Fruit fly (Drosophila melanogaster) whole organism, embryonic: ENCODE data around the gene CG31921.

Experiments used
- Abd-B ChIP-seq: fragments of 200-800 bp; sonication (Bioruptor generic); optimal IDR thresholded peaks from 2 replicates; lab custom pipeline; 2018; ENCODE audit warnings: missing biosample characterization, mild to moderate bottlenecking, missing genetic modification characterization, moderate library complexity
- Atf6 ChIP-seq: fragments of 200-800 bp; sonication (Bioruptor generic); IDR thresholded peaks from 2 replicates; pipeline ENCODE4 v1.3.6; 2022; ENCODE audit warnings: missing biosample characterization, missing genetic modification characterization
- Awh ChIP-seq: fragments of 200-800 bp; sonication (Bioruptor generic); IDR thresholded peaks from 2 replicates; pipeline ENCODE4, ENCODE4 v1.3.6; 2022; ENCODE audit warnings: missing biosample characterization, missing genetic modification characterization
- CG11456 ChIP-seq: fragments of 200-800 bp; sonication (Bioruptor generic); IDR thresholded peaks from 3 replicates; pipeline ENCODE4 v1.3.6; 2022; ENCODE audit warnings: missing biosample characterization, missing genetic modification characterization
- CG12769 ChIP-seq: fragments of 200-800 bp; sonication (Bioruptor generic); optimal IDR thresholded peaks from 2 replicates; lab custom pipeline; 2019; ENCODE audit warnings: missing biosample characterization, mild to moderate bottlenecking, missing genetic modification characterization, moderate library complexity
- CG13123 ChIP-seq: fragments of 200-800 bp; sonication (Bioruptor generic); optimal IDR thresholded peaks from 2 replicates; lab custom pipeline; 2016; ENCODE audit warnings: missing biosample characterization, missing genetic modification characterization
- CG15514 ChIP-seq: fragments of 200-800 bp; sonication (Bioruptor generic); optimal IDR thresholded peaks from 3 replicates; lab custom pipeline; 2017; ENCODE audit warnings: missing biosample characterization, missing genetic modification characterization, mild to moderate bottlenecking, moderate library complexity, missing genetic modification reagents
- CG17912 ChIP-seq: fragments of 200-800 bp; sonication (Bioruptor generic); optimal IDR thresholded peaks from 2 replicates; lab custom pipeline; 2018; ENCODE audit warnings: missing biosample characterization, mild to moderate bottlenecking, missing genetic modification characterization
- CG34224 ChIP-seq: fragments of 200-800 bp; sonication (Bioruptor generic); IDR thresholded peaks from 3 replicates; pipeline ENCODE4 v1.3.6; 2022; ENCODE audit warnings: missing biosample characterization, missing genetic modification characterization; ENCODE audit not compliant: partially characterized antibody
- CG43689 ChIP-seq: fragments of 200-800 bp; sonication (Bioruptor generic); IDR thresholded peaks from 2 replicates; pipeline ENCODE4 v1.3.6; 2022; ENCODE audit warnings: missing biosample characterization, missing genetic modification characterization
- CG4707 ChIP-seq: fragments of 200-800 bp; sonication (Bioruptor generic); optimal IDR thresholded peaks from 2 replicates; lab custom pipeline; 2018; ENCODE audit warnings: missing biosample characterization, mild to moderate bottlenecking, missing genetic modification characterization, moderate library complexity
- CG4854 ChIP-seq: fragments of 200-800 bp; sonication (Bioruptor generic); optimal IDR thresholded peaks from 2 replicates; lab custom pipeline; 2016; ENCODE audit warnings: missing biosample characterization, missing genetic modification characterization, inconsistent platforms
- CG5953 ChIP-seq: fragments of 200-800 bp; sonication (Bioruptor generic); IDR thresholded peaks from 2 replicates; pipeline ENCODE4 v1.3.6; 2022; ENCODE audit warnings: missing biosample characterization, missing genetic modification characterization
- CG6272 ChIP-seq: fragments of 200-800 bp; sonication (Bioruptor generic); IDR thresholded peaks from 2 replicates; pipeline ENCODE4 v1.3.6; 2022; ENCODE audit warnings: missing biosample characterization, missing genetic modification characterization
- CG7556 ChIP-seq: fragments of 200-800 bp; sonication (Bioruptor generic); optimal IDR thresholded peaks from 2 replicates; lab custom pipeline; 2017; ENCODE audit warnings: missing biosample characterization, mild to moderate bottlenecking, missing genetic modification characterization
- CG8089 ChIP-seq: fragments of 200-800 bp; sonication (Bioruptor generic); optimal IDR thresholded peaks from 3 replicates; lab custom pipeline; 2016; ENCODE audit warnings: missing biosample characterization, missing genetic modification characterization
- CG8924 ChIP-seq: fragments of 200-800 bp; optimal IDR thresholded peaks from 3 replicates; lab custom pipeline; 2019; ENCODE audit warnings: missing biosample characterization, mild to moderate bottlenecking, missing genetic modification characterization, moderate library complexity
- CG8944 ChIP-seq: fragments of 200-800 bp; sonication (Bioruptor generic); optimal IDR thresholded peaks from 3 replicates; lab custom pipeline; 2016; ENCODE audit warnings: missing biosample characterization, missing genetic modification characterization
- CG9932 ChIP-seq: fragments of 200-800 bp; sonication (Bioruptor generic); IDR thresholded peaks from 2 replicates; pipeline ENCODE4 v1.3.6; 2022; ENCODE audit warnings: missing biosample characterization, missing genetic modification characterization
- Doc3 ChIP-seq: fragments of 200-800 bp; sonication (Bioruptor generic); IDR thresholded peaks from 3 replicates; pipeline ENCODE4 v1.3.6; 2022; ENCODE audit warnings: missing biosample characterization, missing genetic modification characterization; ENCODE audit not compliant: partially characterized antibody
- Elba2 ChIP-seq: fragments of 200-800 bp; sonication (Bioruptor generic); optimal IDR thresholded peaks from 3 replicates; lab custom pipeline; 2016; ENCODE audit warnings: missing biosample characterization, missing genetic modification characterization
- HmgD ChIP-seq: fragments of 200-800 bp; sonication (Bioruptor generic); optimal IDR thresholded peaks from 3 replicates; lab custom pipeline; 2016; ENCODE audit warnings: missing biosample characterization, missing genetic modification characterization
- Hr51 ChIP-seq, 2 experiments: fragments of 200-800 bp; sonication (Bioruptor generic); optimal IDR thresholded peaks; 2 replicates in 1 of 2; 3 replicates in 1 of 2; lab custom pipeline; 2016 to 2018; ENCODE audit warnings: missing biosample characterization in 2 of 2, missing genetic modification characterization in 2 of 2, mild to moderate bottlenecking in 1 of 2, moderate library complexity in 1 of 2
- Lpt ChIP-seq: fragments of >200 bp; optimal IDR thresholded peaks from 2 replicates; lab custom pipeline; 2018; ENCODE audit warnings: missing biosample characterization, missing genetic modification characterization
- Max ChIP-seq: fragments of 200-800 bp; sonication (Bioruptor generic); optimal IDR thresholded peaks from 2 replicates; lab custom pipeline; 2016; ENCODE audit warnings: missing biosample characterization, mild to moderate bottlenecking, missing genetic modification characterization
- Meics ChIP-seq: fragments of 200-800 bp; sonication (Bioruptor generic); optimal IDR thresholded peaks from 2 replicates; lab custom pipeline; 2017; ENCODE audit warnings: missing biosample characterization, mild to moderate bottlenecking, missing genetic modification characterization
- Taf1 ChIP-seq: fragments of 200-800 bp; sonication (Bioruptor generic); IDR thresholded peaks from 2 replicates; pipeline ENCODE4 v1.3.6; 2022; ENCODE audit warnings: missing biosample characterization, missing genetic modification characterization
- abd-A ChIP-seq: fragments of 200-800 bp; sonication (Bioruptor generic); optimal IDR thresholded peaks from 3 replicates; lab custom pipeline; 2019; ENCODE audit warnings: missing biosample characterization, mild to moderate bottlenecking, missing genetic modification characterization, moderate library complexity
- ara ChIP-seq: fragments of 200-800 bp; sonication (Bioruptor generic); IDR thresholded peaks from 2 replicates; pipeline ENCODE4 v1.3.6; 2022; ENCODE audit warnings: missing biosample characterization, missing genetic modification characterization
- bowl ChIP-seq: fragments of 200-800 bp; sonication (Bioruptor generic); IDR thresholded peaks from 2 replicates; pipeline ENCODE4 v1.3.6; 2022; ENCODE audit warnings: missing biosample characterization, missing genetic modification characterization
- cad ChIP-seq: fragments of >200 bp; optimal IDR thresholded peaks from 2 replicates; lab custom pipeline; 2017; ENCODE audit warnings: missing biosample characterization, missing genetic modification characterization
- caup ChIP-seq: fragments of 200-800 bp; sonication (Bioruptor generic); optimal IDR thresholded peaks from 3 replicates; lab custom pipeline; 2017; ENCODE audit warnings: missing biosample characterization, mild to moderate bottlenecking, missing genetic modification characterization, moderate library complexity; ENCODE audit not compliant: severe bottlenecking
- cwo ChIP-seq: fragments of 200-800 bp; sonication (Bioruptor generic); optimal IDR thresholded peaks from 3 replicates; lab custom pipeline; 2017; ENCODE audit warnings: missing biosample characterization, missing genetic modification characterization, mild to moderate bottlenecking, moderate library complexity, missing genetic modification reagents
- dysf ChIP-seq: fragments of 200-800 bp; sonication (Bioruptor generic); IDR thresholded peaks from 3 replicates; pipeline ENCODE4 v1.3.6; 2022; ENCODE audit warnings: missing biosample characterization, missing genetic modification characterization
- exex ChIP-seq: fragments of 200-800 bp; sonication (Bioruptor generic); optimal IDR thresholded peaks from 4 replicates; lab custom pipeline; 2018; ENCODE audit warnings: missing biosample characterization, mild to moderate bottlenecking, missing genetic modification characterization, moderate library complexity
- fd64A ChIP-seq: fragments of 200-800 bp; sonication (Bioruptor generic); optimal IDR thresholded peaks from 3 replicates; lab custom pipeline; 2018; ENCODE audit warnings: missing biosample characterization, mild to moderate bottlenecking, missing genetic modification characterization
- hb ChIP-seq: fragments of 200-800 bp; sonication (Bioruptor generic); IDR thresholded peaks from 3 replicates; pipeline ENCODE4 v1.3.6; 2022; ENCODE audit warnings: missing biosample characterization, missing genetic modification characterization; ENCODE audit not compliant: partially characterized antibody
- jigr1 ChIP-seq: fragments of 200-800 bp; sonication (Bioruptor generic); IDR thresholded peaks from 3 replicates; pipeline ENCODE4 v1.3.6; 2022; ENCODE audit warnings: missing biosample characterization, missing genetic modification characterization
- kah ChIP-seq: fragments of 200-800 bp; sonication (Bioruptor generic); optimal IDR thresholded peaks from 2 replicates; lab custom pipeline; 2018; ENCODE audit warnings: missing biosample characterization, mild to moderate bottlenecking, missing genetic modification characterization
- kni ChIP-seq: fragments of 200-800 bp; sonication (Bioruptor generic); optimal IDR thresholded peaks from 3 replicates; lab custom pipeline; 2017; ENCODE audit warnings: mild to moderate bottlenecking, missing biosample characterization, missing genetic modification reagents, missing genetic modification characterization
- onecut ChIP-seq: fragments of 200-800 bp; sonication (Bioruptor generic); IDR thresholded peaks from 2 replicates; pipeline ENCODE4 v1.3.6; 2022; ENCODE audit warnings: missing biosample characterization, missing genetic modification characterization
- pros ChIP-seq: fragments of 200-800 bp; sonication (Bioruptor generic); optimal IDR thresholded peaks from 3 replicates; lab custom pipeline; 2019; ENCODE audit warnings: missing biosample characterization, mild to moderate bottlenecking, missing genetic modification characterization, moderate library complexity
- row ChIP-seq: fragments of 200-800 bp; sonication (Bioruptor generic); IDR thresholded peaks from 3 replicates; pipeline ENCODE4 v1.3.6; 2022; ENCODE audit warnings: missing biosample characterization, missing genetic modification characterization
- run ChIP-seq: fragments of 200-800 bp; sonication (Bioruptor generic); optimal IDR thresholded peaks from 3 replicates; lab custom pipeline; 2018; ENCODE audit warnings: missing biosample characterization, mild to moderate bottlenecking, missing genetic modification characterization
- sd ChIP-seq: fragments of 200-800 bp; sonication (Bioruptor generic); optimal IDR thresholded peaks from 3 replicates; lab custom pipeline; 2018; ENCODE audit warnings: missing biosample characterization, mild to moderate bottlenecking, missing genetic modification characterization, moderate library complexity
- sens ChIP-seq: fragments of 200-800 bp; sonication (Bioruptor generic); peaks from one replicate; lab custom pipeline; 2016; ENCODE audit warnings: missing biosample characterization, missing genetic modification characterization
- sr ChIP-seq: fragments of 200-800 bp; sonication (Bioruptor generic); IDR thresholded peaks from 3 replicates; pipeline ENCODE4 v1.3.6; 2022; ENCODE audit warnings: missing biosample characterization, missing genetic modification characterization
- vvl ChIP-seq: fragments of 200-800 bp; sonication (Bioruptor generic); IDR thresholded peaks from 2 replicates; pipeline ENCODE4 v1.3.6; 2022; ENCODE audit warnings: missing biosample characterization, missing genetic modification characterization

The CG31921 gene

DNA sequence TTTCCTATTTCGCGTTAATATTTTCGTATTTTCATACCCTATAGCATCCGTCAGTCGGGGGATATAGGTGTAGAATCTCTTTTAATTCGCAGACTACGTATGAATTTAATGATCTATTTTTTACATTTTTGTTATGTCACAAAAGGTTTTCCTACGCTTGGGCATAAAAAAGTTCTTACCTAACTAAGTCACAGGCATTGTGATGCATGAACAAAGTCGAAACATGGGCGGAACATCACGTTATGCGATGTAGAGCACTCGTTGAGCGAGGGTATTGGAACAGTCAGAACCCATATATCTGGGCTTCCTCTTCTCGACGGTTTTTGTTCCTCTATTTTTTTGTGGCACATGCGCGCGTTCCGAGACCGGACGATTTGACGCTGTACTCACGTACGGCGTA lies 23.0 kb downstream of the CG31921 start (continued):
- TF ChIP-seq CG4707 (GFP tag; lab: Kevin White, UChicago) (no peak), CG6272 (GFP tag; lab: Robert Waterston, UW) (0 out of 2 replicates have a peak, but pooled peaks have one; percentile 13), row (peak; percentile 77), Meics (GFP tag; lab: Kevin White, UChicago) (peak; percentile 19), cad (no peak)

DNA sequence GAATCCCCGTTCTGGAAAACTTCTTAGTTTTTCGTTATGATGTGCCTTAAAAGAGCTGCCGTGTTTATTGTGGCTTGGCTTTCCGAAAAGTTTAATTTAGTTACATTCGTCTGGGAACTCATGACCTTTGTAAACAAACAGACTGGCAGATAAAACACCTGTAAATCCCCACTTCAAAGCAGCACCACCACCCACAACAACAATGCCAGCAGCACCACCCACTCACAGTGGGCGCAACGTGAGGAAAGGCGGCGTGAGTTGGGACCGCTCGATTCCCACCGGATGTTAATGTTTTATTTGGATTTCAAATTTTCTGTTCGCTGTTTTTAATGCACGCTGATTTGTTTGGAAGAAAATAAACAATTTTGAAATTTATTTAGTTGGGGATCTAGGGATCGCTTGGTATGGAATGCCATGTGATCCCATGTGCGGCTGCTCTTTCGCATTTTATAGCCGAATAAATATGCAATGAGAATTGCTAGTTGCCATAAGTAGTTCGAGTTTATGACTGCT lies 23.9 kb downstream of the CG31921 start:
- TF ChIP-seq Doc3 (GFP tag; lab: Robert Waterston, UW) (no peak), fd64A (GFP tag; lab: Kevin White, UChicago) (peak; percentile 43), CG12769 (tag; lab: Kevin White, UChicago) (peak; percentile 71), Elba2 (no peak), sr (GFP tag; lab: Robert Waterston, UW) (peak; percentile 56; the same call in 1 of the 3 replicates), onecut (no peak), run (tag; lab: Kevin White, UChicago) (peak; percentile 17), CG7556 (GFP tag; lab: Kevin White, UChicago) (no peak), CG8944 (GFP tag; lab: Kevin White, UChicago) (no peak), abd-A (tag; lab: Kevin White, UChicago) (peak; percentile 27), CG15514 (GFP tag; lab: Kevin White, UChicago) (no peak), Taf1 (GFP tag; lab: Robert Waterston, UW) (no peak), CG8089 (GFP tag; lab: Kevin White, UChicago) (no peak), sens (peak; percentile 3), dysf (GFP tag; lab: Robert Waterston, UW) (no peak), kah (GFP tag; lab: Kevin White, UChicago) (peak; percentile 69), sd (tag; lab: Kevin White, UChicago) (peak; percentile 69), CG11456 (GFP tag; lab: Robert Waterston, UW) (no peak)

DNA sequence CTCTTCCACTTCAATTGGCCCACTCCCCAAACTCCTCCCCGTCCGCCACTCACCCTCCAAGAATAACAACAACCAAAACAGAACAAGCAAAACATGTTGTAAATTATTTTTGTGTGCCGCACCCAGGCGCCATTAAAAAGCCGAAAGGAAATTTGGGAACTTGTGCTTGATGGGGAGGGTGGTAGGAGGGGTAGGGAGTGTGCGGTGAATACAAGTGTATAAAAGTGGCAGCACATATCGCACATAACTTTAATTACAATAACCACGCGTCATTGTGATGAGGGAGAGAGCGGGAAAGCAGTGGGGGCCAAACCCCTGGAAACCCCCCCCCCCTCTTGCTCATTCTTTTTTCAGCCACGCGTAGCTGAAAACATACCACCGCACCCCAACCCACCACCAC lies 25.0 kb downstream of the CG31921 start:
- TF ChIP-seq caup (GFP tag; lab: Kevin White, UChicago) (peak; percentile 70), Hr51 (GFP tag; optimal IDR thresholded peaks at IDR 0.05; lab: Kevin White, UChicago) (no peak), CG4854 (no peak), CG34224 (GFP tag; lab: Robert Waterston, UW) (no peak), ara (GFP tag; lab: Robert Waterston, UW) (0 out of 2 replicates have a peak, but pooled peaks have one; percentile 27), Abd-B (GFP tag; lab: Kevin White, UChicago) (peak; percentile 11), HmgD (GFP tag; lab: Kevin White, UChicago) (no peak), CG8924 (tag; lab: Kevin White, UChicago) (no peak), kni (GFP tag; lab: Kevin White, UChicago) (peak; percentile 62), Awh (GFP tag; lab: Robert Waterston, UW) (0 out of 2 replicates have a peak, but pooled peaks have one; percentile 27), CG43689 (GFP tag; lab: Robert Waterston, UW) (no peak), kah (GFP tag; lab: Kevin White, UChicago) (peak; percentile 9), CG5953 (GFP tag; lab: Robert Waterston, UW) (no peak), CG9932 (GFP tag; lab: Robert Waterston, UW) (0 out of 2 replicates have a peak, but pooled peaks have one; percentile 19), exex (tag; lab: Kevin White, UChicago) (peak; percentile 1), Lpt (GFP tag; lab: Kevin White, UChicago) (no peak), vvl (GFP tag; lab: Robert Waterston, UW) (0 out of 2 replicates have a peak, but pooled peaks have one; percentile 31), bowl (GFP tag; lab: Robert Waterston, UW) (no peak), pros (GFP tag; lab: Kevin White, UChicago) (peak; percentile 23), hb (0 out of 3 replicates have a peak, but pooled peaks have one; percentile 42), Atf6 (0 out of 2 replicates have a peak, but pooled peaks have one; percentile 13), CG17912 (GFP tag; lab: Kevin White, UChicago) (no peak), CG13123 (GFP tag; lab: Kevin White, UChicago) (no peak), cwo (GFP tag; lab: Kevin White, UChicago) (peak; percentile 19), Max (no peak), jigr1 (GFP tag; lab: Robert Waterston, UW) (no peak)
